Fruit fly (Drosophila melanogaster): ENCODE data around the gene Alr.
A peak's percentile ranks its signal among the peaks of the same experiment; 100 is the strongest.

Alr gene

DNA sequence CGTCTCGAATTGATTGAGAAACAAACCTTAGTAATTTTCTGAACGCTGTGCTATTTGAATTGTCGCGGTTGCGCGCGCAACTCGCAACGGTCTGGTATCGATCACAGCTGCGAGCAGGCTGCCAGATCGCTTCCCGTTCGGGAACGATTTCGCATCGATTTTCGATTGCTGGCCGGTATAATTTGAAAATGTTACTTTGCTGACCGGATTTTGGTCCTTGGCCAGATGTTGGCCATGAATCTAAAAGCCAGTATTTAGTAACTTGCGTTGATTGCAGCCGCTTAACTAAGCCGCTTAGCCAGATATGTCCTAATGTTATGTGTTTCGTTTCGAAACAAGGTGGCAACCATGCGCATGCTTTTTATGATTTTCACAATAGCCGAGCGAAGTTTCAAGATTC, 451 bp downstream of the Alr start (continued):
- TF ChIP-seq ac (GFP tag; optimal IDR thresholded peaks at IDR 0.05): no peak
- TF ChIP-seq Mad (GFP tag; optimal IDR thresholded peaks at IDR 0.05): no peak
- TF ChIP-seq CG6689 (GFP tag; IDR thresholded peaks at IDR 0.05): no peak
- TF ChIP-seq CG6791 (GFP tag; IDR thresholded peaks at IDR 0.05; ENCODE audit: partially characterized antibody): peak; percentile 63; the same call in 2 of the 3 replicates

DNA sequence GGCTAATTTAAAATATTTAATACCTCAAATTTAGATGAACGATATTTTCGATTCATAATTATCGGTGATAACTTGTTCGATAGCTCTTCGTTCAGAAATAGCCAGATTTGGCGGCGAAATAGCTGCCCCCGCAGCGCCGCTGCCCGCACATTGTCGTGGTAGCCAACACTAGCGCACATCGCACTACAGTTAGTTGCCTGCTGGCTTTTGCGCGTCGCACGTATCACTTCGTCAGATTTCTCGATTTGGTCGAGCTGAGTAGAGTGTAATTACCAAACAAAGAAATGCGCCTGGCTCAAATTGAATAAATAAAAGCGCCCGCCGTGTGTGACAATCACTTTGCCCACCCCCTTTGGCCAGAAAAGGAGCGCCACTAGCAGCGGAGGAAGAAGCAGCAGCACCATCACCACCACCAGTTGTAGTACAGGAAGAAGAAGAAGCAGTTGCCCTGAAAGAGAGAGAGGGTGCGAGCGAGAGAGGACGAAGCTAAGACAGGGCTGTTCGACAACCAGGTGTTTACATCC, 2.6 kb downstream of the Alr start, which contains the start of gene Abcd3:
Gene Abcd3 (plus strand): TSS at position 145 of the 524 bp plus-strand sequence.
- peak; percentile 42 for TF ChIP-seq CG12299 (tag; optimal IDR thresholded peaks at IDR 0.05)
- TF ChIP-seq jing (GFP tag; optimal IDR thresholded peaks at IDR 0.05): no peak
- TF ChIP-seq ftz-f1 (GFP tag; optimal IDR thresholded peaks at IDR 0.05): peak; percentile 70
- peak; percentile 38 for TF ChIP-seq CG6813 (GFP tag; optimal IDR thresholded peaks at IDR 0.05)
- peak; percentile 47 for TF ChIP-seq B-H2 (GFP tag; optimal IDR thresholded peaks at IDR 0.05)
- TF ChIP-seq CG12659 (GFP tag; optimal IDR thresholded peaks at IDR 0.05): peak; percentile 64
- TF ChIP-seq phol (tag; optimal IDR thresholded peaks at IDR 0.05): no peak
- no peak for TF ChIP-seq CG9215 (GFP tag; IDR thresholded peaks at IDR 0.05)
- no peak for TF ChIP-seq Hr3 (GFP tag; optimal IDR thresholded peaks at IDR 0.05)
- no peak for TF ChIP-seq trh (GFP tag; optimal IDR thresholded peaks at IDR 0.05)
- TF ChIP-seq B-H1 (GFP tag; IDR thresholded peaks at IDR 0.05): no peak
- TF ChIP-seq ATbp (GFP tag; optimal IDR thresholded peaks at IDR 0.05): no peak
- TF ChIP-seq E2f2 (GFP tag; IDR thresholded peaks at IDR 0.05): peak; percentile 67
- TF ChIP-seq CG17361 (GFP tag; IDR thresholded peaks at IDR 0.05): 0 out of 3 replicates have a peak, but pooled peaks have one; percentile 36
- TF ChIP-seq zen (tag; optimal IDR thresholded peaks at IDR 0.05): peak; percentile 34
- TF ChIP-seq nmo (GFP tag; optimal IDR thresholded peaks at IDR 0.05): peak; percentile 27
- no peak for TF ChIP-seq NC2α (GFP tag; optimal IDR thresholded peaks at IDR 0.05)
- peak; percentile 44 for TF ChIP-seq Rfx (GFP tag; IDR thresholded peaks at IDR 0.05)
- peak in 1 of 2 experiments; percentile 39 for TF ChIP-seq Trl (optimal IDR thresholded peaks at IDR 0.05)
- TF ChIP-seq Trl (GFP tag; optimal IDR thresholded peaks at IDR 0.05): peak; percentile 51
- no peak for TF ChIP-seq CG9876 (GFP tag; optimal IDR thresholded peaks at IDR 0.05)
- TF ChIP-seq Kr (GFP tag; optimal IDR thresholded peaks at IDR 0.05): no peak
- TF ChIP-seq Oli (tag; optimal IDR thresholded peaks at IDR 0.05): no peak
- peak; percentile 4 for TF ChIP-seq pb (GFP tag; optimal IDR thresholded peaks at IDR 0.05)
- TF ChIP-seq CG4617 (GFP tag; optimal IDR thresholded peaks at IDR 0.05; ENCODE audit: borderline replicate concordance): peak; percentile 36
- no peak for TF ChIP-seq CG10431 (GFP tag; optimal IDR thresholded peaks at IDR 0.05)
- peak; percentile 36 for TF ChIP-seq CG10147 (GFP tag; optimal IDR thresholded peaks at IDR 0.05)
- TF ChIP-seq Dfd (GFP tag; optimal IDR thresholded peaks at IDR 0.05): no peak
- no peak for TF ChIP-seq CG3407 (GFP tag; optimal IDR thresholded peaks at IDR 0.05)
- TF ChIP-seq BEAF-32 (GFP tag; optimal IDR thresholded peaks at IDR 0.05): peak; percentile 58
- TF ChIP-seq cwo (GFP tag; optimal IDR thresholded peaks at IDR 0.05): peak; percentile 42
- TF ChIP-seq pita (GFP tag; optimal IDR thresholded peaks at IDR 0.05): no peak
- TF ChIP-seq CG6654 (GFP tag; optimal IDR thresholded peaks at IDR 0.05): no peak
- no peak for TF ChIP-seq D19B (GFP tag; optimal IDR thresholded peaks at IDR 0.05)
- TF ChIP-seq Dp (GFP tag; optimal IDR thresholded peaks at IDR 0.05): peak; percentile 46
- peak; percentile 17 for TF ChIP-seq Dek (tag; optimal IDR thresholded peaks at IDR 0.05)
- TF ChIP-seq odd (GFP tag; optimal IDR thresholded peaks at IDR 0.05): peak; percentile 47
- peak; percentile 2 for TF ChIP-seq Lhr (GFP tag; optimal IDR thresholded peaks at IDR 0.05)
- no peak for TF ChIP-seq fu2 (GFP tag; optimal IDR thresholded peaks at IDR 0.05)
- TF ChIP-seq CG8765 (GFP tag; IDR thresholded peaks at IDR 0.05): no peak
- no peak for TF ChIP-seq tio (GFP tag; optimal IDR thresholded peaks at IDR 0.05)
- TF ChIP-seq ind (GFP tag; optimal IDR thresholded peaks at IDR 0.05): no peak
- peak; percentile 62 for TF ChIP-seq zen2 (GFP tag; IDR thresholded peaks at IDR 0.05; ENCODE audit: partially characterized antibody)
- peak; percentile 8 for TF ChIP-seq CG12155 (GFP tag; optimal IDR thresholded peaks at IDR 0.05)
- peak; percentile 60 for TF ChIP-seq BtbVII (GFP tag; optimal IDR thresholded peaks at IDR 0.05)
